Worm (Caenorhabditis elegans): ENCODE data around the gene nhr-254.
A peak's percentile ranks its signal among the peaks of the same experiment; 100 is the strongest.

The nhr-254 gene

DNA sequence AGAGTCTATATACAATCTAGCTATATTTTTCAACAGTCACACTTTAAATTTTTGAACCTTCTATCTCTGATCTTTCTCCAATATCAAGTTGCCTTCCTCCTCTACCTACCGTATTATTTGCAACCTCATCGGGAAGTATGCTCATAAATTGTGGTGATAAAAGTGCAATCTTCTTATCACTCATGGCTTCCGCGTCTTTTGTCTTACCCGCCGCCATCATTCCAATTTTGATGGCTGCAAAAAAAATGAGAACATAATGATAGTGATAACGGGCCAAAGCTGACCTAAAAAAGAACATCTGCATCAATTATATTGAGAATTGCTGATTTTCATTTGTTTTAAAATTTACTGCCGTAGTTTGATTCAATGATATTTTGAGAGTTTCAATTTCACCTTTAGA is 15.6 kb upstream of the nhr-254 start:
- TF ChIP-seq elt-2 (tag; optimal IDR thresholded peaks at IDR 0.05) (peak; percentile 33), npax-4 (tag; optimal IDR thresholded peaks at IDR 0.05) (no peak)

DNA sequence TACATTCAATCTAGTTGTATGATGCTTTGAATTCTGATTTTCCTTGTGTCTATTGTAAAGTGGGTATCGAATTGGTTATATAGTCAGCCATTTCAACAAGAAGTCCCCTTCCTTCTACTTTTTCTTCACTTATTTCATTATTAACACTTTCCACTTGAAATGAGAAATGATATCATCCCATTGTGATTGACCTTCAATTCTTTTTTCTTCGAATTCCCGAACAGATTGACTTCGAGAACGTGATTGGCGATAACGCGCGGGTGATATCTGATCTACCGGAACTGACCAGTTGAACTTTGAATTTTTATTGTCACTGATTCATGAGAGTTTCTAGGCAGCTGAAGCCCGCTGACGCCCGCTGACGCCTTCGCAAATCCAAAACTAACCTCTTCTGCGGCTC is 14.2 kb upstream of the nhr-254 start:
- TF ChIP-seq nfya-1 (tag; optimal IDR thresholded peaks at IDR 0.05), result no peak
- no peak for TF ChIP-seq ets-4 (tag; optimal IDR thresholded peaks at IDR 0.05)
- TF ChIP-seq sox-2 (GFP tag; IDR thresholded peaks at IDR 0.05), result no peak
- TF ChIP-seq K02D7.2 (tag; optimal IDR thresholded peaks at IDR 0.05), result no peak
- TF ChIP-seq dmd-4 (tag; optimal IDR thresholded peaks at IDR 0.05; ENCODE audit: borderline replicate concordance), result no peak
- no peak for TF ChIP-seq nhr-11 (tag; optimal IDR thresholded peaks at IDR 0.05)
- no peak for TF ChIP-seq unc-86 (tag; optimal IDR thresholded peaks at IDR 0.05)
- TF ChIP-seq ceh-31 (tag; optimal IDR thresholded peaks at IDR 0.05), result no peak
- TF ChIP-seq F13H6.1 (tag; optimal IDR thresholded peaks at IDR 0.05), result no peak
- TF ChIP-seq sdc-2 (tag; optimal IDR thresholded peaks at IDR 0.05), result no peak
- no peak for TF ChIP-seq pha-2 (tag; optimal IDR thresholded peaks at IDR 0.05)
- TF ChIP-seq Y22D7AL.16 (tag; optimal IDR thresholded peaks at IDR 0.05), result no peak
- no peak for TF ChIP-seq ahr-1 (tag; optimal IDR thresholded peaks at IDR 0.05)

- TF ChIP-seq ceh-34 (tag; optimal IDR thresholded peaks at IDR 0.05), result no peak
Measured at ce11 chrV:380186-380585, 12.2 kb upstream of the nhr-254 start, which contains the start of gene mltn-8. mltn-8 (minus strand) TSS chrV:380286.

DNA sequence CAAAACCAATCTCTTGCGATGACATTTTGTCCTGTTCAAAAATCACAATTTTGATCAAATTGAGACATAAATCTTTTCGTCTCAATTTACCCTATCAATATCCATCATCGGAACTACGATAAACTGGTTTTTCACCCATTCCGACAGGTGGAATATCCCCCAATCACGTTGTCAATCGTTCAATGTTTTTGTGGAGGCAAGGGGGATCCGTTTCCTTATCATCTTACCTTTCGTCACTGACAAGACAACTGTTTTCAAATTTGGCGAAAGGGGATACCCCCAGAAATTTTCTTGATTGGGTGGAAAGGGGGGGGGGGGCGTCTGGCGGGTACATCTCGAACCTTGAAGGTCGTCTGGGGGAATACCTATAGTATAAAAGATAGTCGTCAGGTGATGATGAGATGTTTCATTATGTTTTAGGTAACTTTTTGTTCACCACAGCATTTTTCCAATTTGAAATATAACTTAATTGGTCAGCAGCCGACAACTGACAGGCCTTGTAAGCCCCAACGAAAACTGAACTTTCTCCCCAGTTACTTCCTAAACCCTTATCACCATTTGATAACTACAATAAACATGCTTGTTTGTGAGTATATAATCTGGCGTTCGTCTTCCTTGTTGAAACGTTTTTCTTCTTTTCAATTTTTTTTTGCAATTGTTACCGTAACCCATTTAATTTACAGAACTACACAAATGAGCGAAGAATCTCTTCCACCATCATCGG is 11.0 kb upstream of the nhr-254 start, which contains the start of gene ZK6.8:
TSS of gene ZK6.8 (plus strand) at position 682 of the 724 bp plus-strand sequence.
- TF ChIP-seq unc-3 (GFP tag; conservative IDR thresholded peaks at IDR 0.05) (no peak), unc-3 (tag; optimal IDR thresholded peaks at IDR 0.05) (no peak), hlh-15 (tag; optimal IDR thresholded peaks at IDR 0.05) (no peak), C38D4.7 (GFP tag; optimal IDR thresholded peaks at IDR 0.05) (no peak), hlh-13 (GFP tag; optimal IDR thresholded peaks at IDR 0.05) (no peak), sox-4 (tag; optimal IDR thresholded peaks at IDR 0.05) (no peak), unc-86 (tag; optimal IDR thresholded peaks at IDR 0.05) (no peak), pag-3 (tag; optimal IDR thresholded peaks at IDR 0.05; ENCODE audit: borderline replicate concordance) (no peak), rnt-1 (tag; optimal IDR thresholded peaks at IDR 0.05) (no peak), ceh-22 (tag; optimal IDR thresholded peaks at IDR 0.05) (no peak), unc-55 (GFP tag; optimal IDR thresholded peaks at IDR 0.05) (no peak), pha-4 (tag; optimal IDR thresholded peaks at IDR 0.05) (no peak), odd-2 (tag; optimal IDR thresholded peaks at IDR 0.05) (no peak), elt-2 (tag; optimal IDR thresholded peaks at IDR 0.05) (no peak), nhr-11 (tag; optimal IDR thresholded peaks at IDR 0.05) (no peak), ceh-31 (tag; optimal IDR thresholded peaks at IDR 0.05) (no peak)

- TF ChIP-seq ahr-1 (tag; optimal IDR thresholded peaks at IDR 0.05) (no peak), C38D4.7 (GFP tag; optimal IDR thresholded peaks at IDR 0.05) (no peak), fkh-6 (tag; optimal IDR thresholded peaks at IDR 0.05) (no peak), Y22D7AL.16 (tag; optimal IDR thresholded peaks at IDR 0.05) (no peak), hlh-8 (tag; optimal IDR thresholded peaks at IDR 0.05) (no peak), tbx-2 (tag; optimal IDR thresholded peaks at IDR 0.05) (no peak), nfya-1 (tag; optimal IDR thresholded peaks at IDR 0.05) (no peak), ceh-19 (GFP tag; optimal IDR thresholded peaks at IDR 0.05) (no peak), madf-2 (tag; optimal IDR thresholded peaks at IDR 0.05) (no peak), ceh-9 (tag; optimal IDR thresholded peaks at IDR 0.05) (no peak), unc-3 (GFP tag; conservative IDR thresholded peaks at IDR 0.05) (no peak), unc-3 (tag; optimal IDR thresholded peaks at IDR 0.05) (no peak), ama-1 (optimal IDR thresholded peaks at IDR 0.05) (no peak), ref-2 (tag; optimal IDR thresholded peaks at IDR 0.05) (no peak), hlh-6 (tag; optimal IDR thresholded peaks at IDR 0.05) (no peak), odd-2 (tag; optimal IDR thresholded peaks at IDR 0.05) (no peak), npax-4 (tag; optimal IDR thresholded peaks at IDR 0.05) (no peak), nhr-11 (tag; optimal IDR thresholded peaks at IDR 0.05) (no peak), ceh-48 (tag; optimal IDR thresholded peaks at IDR 0.05) (no peak), C08G9.2 (tag; optimal IDR thresholded peaks at IDR 0.05) (no peak)
Measured at ce11 chrV:384511-384910, 7.9 kb upstream of the nhr-254 start.
